Worm (Caenorhabditis elegans) whole organism, young adult: ENCODE measurements around the gene C15H7.4.

Experiments used
- B0035.1 ChIP-seq: sonication (generic microtip); optimal IDR thresholded peaks from 2 replicates; lab custom pipeline; 2016; ENCODE audit warnings: missing genetic modification characterization, mild to moderate bottlenecking, missing compliant biosample characterization, missing genotype, missing genetic modification reagents
- B0336.3 ChIP-seq: fragments of 200-800 bp; sonication (Bioruptor generic); IDR thresholded peaks from 2 replicates; pipeline ENCODE4 v1.3.6; 2022; ENCODE audit warnings: missing genetic modification characterization, missing compliant biosample characterization
- C17E4.6 ChIP-seq: fragments of 200-800 bp; sonication (Bioruptor generic); IDR thresholded peaks from 2 replicates; pipeline ENCODE4 v1.3.6; 2022; ENCODE audit warnings: missing genetic modification reagents, missing genetic modification characterization, missing compliant biosample characterization
- F33H1.4 ChIP-seq: fragments of 200-800 bp; sonication (Bioruptor generic); IDR thresholded peaks from 2 replicates; pipeline ENCODE4 v1.3.6; 2022; ENCODE audit warnings: missing genetic modification reagents, missing genetic modification characterization, missing compliant biosample characterization
- F55B11.4 ChIP-seq: sonication (generic microtip); optimal IDR thresholded peaks from 2 replicates; lab custom pipeline; 2016; ENCODE audit warnings: missing compliant biosample characterization, missing genetic modification characterization, borderline replicate concordance; ENCODE audit not compliant: insufficient read depth
- T07F8.4 ChIP-seq: sonication (generic microtip); optimal IDR thresholded peaks from 2 replicates; lab custom pipeline; 2016; ENCODE audit warnings: mild to moderate bottlenecking, missing genetic modification characterization, moderate library complexity, missing compliant biosample characterization
- Y53F4B.3 ChIP-seq: fragments of 200-800 bp; sonication (Bioruptor generic); IDR thresholded peaks from 2 replicates; pipeline ENCODE4 v1.3.6; 2022; ENCODE audit warnings: missing genetic modification reagents, missing genetic modification characterization, missing compliant biosample characterization
- Y56A3A.18 ChIP-seq: fragments of 200-800 bp; sonication (Bioruptor generic); IDR thresholded peaks from 2 replicates; pipeline ENCODE4 v1.3.6; 2022; ENCODE audit warnings: missing genetic modification reagents, missing genetic modification characterization, missing compliant biosample characterization
- Y79H2A.3 ChIP-seq: fragments of 200-800 bp; sonication (Bioruptor generic); conservative IDR thresholded peaks from 2 replicates; pipeline ENCODE4 v1.3.6; 2022; ENCODE audit warnings: missing genetic modification reagents, missing genetic modification characterization, missing compliant biosample characterization
- Y95B8A.8 ChIP-seq: fragments of 200-800 bp; sonication (Bioruptor generic); IDR thresholded peaks from 2 replicates; pipeline ENCODE4 v1.3.6; 2022; ENCODE audit warnings: missing genetic modification reagents, missing genetic modification characterization, missing compliant biosample characterization
- akir-1 ChIP-seq: fragments of 200-800 bp; sonication (Bioruptor generic); optimal IDR thresholded peaks from 2 replicates; lab custom pipeline; 2018; ENCODE audit warnings: mild to moderate bottlenecking, missing genetic modification characterization, moderate library complexity, missing compliant biosample characterization
- ama-1 ChIP-seq, 3 experiments: fragments of 150-350 bp in 1 of 3; sonication (generic microtip) in 2 of 3; optimal IDR thresholded peaks; 2 replicates each; lab custom pipeline; 2014 to 2018; ENCODE audit warnings: missing biosample characterization in 2 of 3, missing genetic modification characterization in 2 of 3, missing genetic modification reagents in 2 of 3
- attf-5 ChIP-seq: fragments of 200-800 bp; sonication (Bioruptor generic); optimal IDR thresholded peaks from 2 replicates; lab custom pipeline; 2018; ENCODE audit warnings: mild to moderate bottlenecking, missing genetic modification characterization, missing compliant biosample characterization
- bed-1 ChIP-seq: fragments of 200-800 bp; sonication (Bioruptor generic); IDR thresholded peaks from 2 replicates; pipeline ENCODE4 v1.3.6; 2022; ENCODE audit warnings: missing genetic modification reagents, missing genetic modification characterization, missing compliant biosample characterization
- ceh-91 ChIP-seq: fragments of 200-800 bp; sonication (Bioruptor generic); IDR thresholded peaks from 2 replicates; pipeline ENCODE4 v1.3.6; 2022; ENCODE audit warnings: missing genetic modification reagents, missing genetic modification characterization, missing compliant biosample characterization
- chd-7 ChIP-seq: sonication (generic microtip); optimal IDR thresholded peaks from 2 replicates; lab custom pipeline; 2016; ENCODE audit warnings: mild to moderate bottlenecking, missing genetic modification characterization, moderate library complexity, missing compliant biosample characterization
- efl-1 ChIP-seq: fragments of 150-350 bp; optimal IDR thresholded peaks from 2 replicates; lab custom pipeline; 2014; ENCODE audit warnings: missing biosample characterization, missing genetic modification reagents, missing genetic modification characterization
- egl-44 ChIP-seq: fragments of 200-800 bp; sonication (Bioruptor generic); IDR thresholded peaks from 2 replicates; pipeline ENCODE4 v1.3.6; 2022; ENCODE audit warnings: missing genetic modification reagents, missing genetic modification characterization, missing compliant biosample characterization
- ekl-4 ChIP-seq: fragments of 200-800 bp; sonication (Bioruptor generic); IDR thresholded peaks from 2 replicates; pipeline ENCODE4 v1.3.6; 2022; ENCODE audit warnings: missing genetic modification reagents, missing genetic modification characterization, missing compliant biosample characterization
- gei-17 ChIP-seq: fragments of 200-800 bp; sonication (Bioruptor generic); optimal IDR thresholded peaks from 2 replicates; lab custom pipeline; 2018; ENCODE audit warnings: mild to moderate bottlenecking, missing genetic modification characterization, missing compliant biosample characterization
- him-1 ChIP-seq: sonication (generic microtip); optimal IDR thresholded peaks from 2 replicates; lab custom pipeline; 2016; ENCODE audit warnings: missing genotype, missing genetic modification reagents, missing genetic modification characterization, missing compliant biosample characterization
- hmg-1.2 ChIP-seq: fragments of 200-800 bp; sonication (Bioruptor generic); IDR thresholded peaks from 2 replicates; pipeline ENCODE4 v1.3.6; 2022; ENCODE audit warnings: missing genetic modification reagents, missing genetic modification characterization, missing compliant biosample characterization
- let-607 ChIP-seq, 2 experiments: fragments of 200-800 bp in 1 of 2; sonication (Bioruptor generic) in 1 of 2; sonication (generic microtip) in 1 of 2; optimal IDR thresholded peaks; 2 replicates each; lab custom pipeline; 2016 to 2018; ENCODE audit warnings: mild to moderate bottlenecking in 2 of 2, missing compliant biosample characterization in 2 of 2, missing genetic modification characterization in 2 of 2, moderate library complexity in 2 of 2, missing genotype in 1 of 2
- lin-54 ChIP-seq: fragments of 200-800 bp; sonication (Bioruptor generic); optimal IDR thresholded peaks from 2 replicates; lab custom pipeline; 2018; ENCODE audit warnings: mild to moderate bottlenecking, missing genetic modification characterization, missing compliant biosample characterization
- lir-1 ChIP-seq: fragments of 200-800 bp; sonication (Bioruptor generic); conservative IDR thresholded peaks from 2 replicates; pipeline ENCODE4 v1.3.6; 2022; ENCODE audit warnings: missing genetic modification reagents, missing genetic modification characterization, missing compliant biosample characterization
- lsy-27 ChIP-seq: sonication (generic microtip); optimal IDR thresholded peaks from 2 replicates; lab custom pipeline; 2017; ENCODE audit warnings: missing genetic modification characterization, mild to moderate bottlenecking, missing compliant biosample characterization, antibody characterized with exemption, missing genotype, borderline replicate concordance; ENCODE audit not compliant: insufficient read depth
- nfyb-1 ChIP-seq: fragments of 200-800 bp; sonication (Bioruptor generic); IDR thresholded peaks from 2 replicates; pipeline ENCODE4 v1.3.6; 2022; ENCODE audit warnings: missing genetic modification reagents, missing genetic modification characterization, missing compliant biosample characterization
- nhr-80 ChIP-seq: sonication (generic microtip); optimal IDR thresholded peaks from 2 replicates; lab custom pipeline; 2016; ENCODE audit warnings: missing genetic modification characterization, missing compliant biosample characterization
- pbrm-1 ChIP-seq: fragments of 200-800 bp; sonication (Bioruptor generic); IDR thresholded peaks from 2 replicates; pipeline ENCODE4 v1.3.6; 2022; ENCODE audit warnings: missing genetic modification reagents, missing genetic modification characterization, missing compliant biosample characterization
- rec-8 ChIP-seq, 2 experiments: sonication (generic microtip); optimal IDR thresholded peaks; 2 replicates each; lab custom pipeline; 2016; ENCODE audit warnings: mild to moderate bottlenecking in 2 of 2, missing genetic modification characterization in 2 of 2, missing genetic modification reagents in 2 of 2, missing genotype in 2 of 2, missing biosample characterization in 1 of 2, missing compliant biosample characterization in 1 of 2, moderate library complexity in 1 of 2
- sea-2 ChIP-seq: fragments of 200-800 bp; sonication (Bioruptor generic); IDR thresholded peaks from 2 replicates; pipeline ENCODE4 v1.3.6; 2022; ENCODE audit warnings: missing genetic modification characterization, missing compliant biosample characterization
- snpc-1.1 ChIP-seq: sonication (generic microtip); optimal IDR thresholded peaks from 2 replicates; lab custom pipeline; 2017; ENCODE audit warnings: missing genetic modification characterization, mild to moderate bottlenecking, missing compliant biosample characterization, antibody characterized with exemption, moderate library complexity, missing genotype, missing genetic modification reagents; ENCODE audit not compliant: insufficient read depth
- snpc-4 ChIP-seq, 5 experiments: fragments of 150-350 bp in 1 of 5; sonication (generic microtip) in 4 of 5; optimal IDR thresholded peaks; 2 replicates each; lab custom pipeline; 2014 to 2018; ENCODE audit warnings: missing genetic modification characterization in 5 of 5, missing biosample characterization in 3 of 5, antibody characterized with exemption in 2 of 5, mild to moderate bottlenecking in 2 of 5, missing compliant biosample characterization in 2 of 5, missing genotype in 2 of 5, moderate library complexity in 2 of 5, missing genetic modification reagents in 1 of 5
- tbp1 ChIP-seq: fragments of 200-800 bp; sonication (Bioruptor generic); optimal IDR thresholded peaks from 2 replicates; lab custom pipeline; 2018; ENCODE audit warnings: mild to moderate bottlenecking, missing genetic modification characterization, missing compliant biosample characterization
- tlf-1 ChIP-seq: fragments of 200-800 bp; sonication (Bioruptor generic); optimal IDR thresholded peaks from 2 replicates; lab custom pipeline; 2018; ENCODE audit warnings: mild to moderate bottlenecking, missing genetic modification characterization, missing compliant biosample characterization
- ztf-22 ChIP-seq: fragments of 200-800 bp; sonication (Bioruptor generic); optimal IDR thresholded peaks from 2 replicates; lab custom pipeline; 2018; ENCODE audit warnings: mild to moderate bottlenecking, missing genetic modification characterization, moderate library complexity, missing compliant biosample characterization

C15H7.4 gene

ce11 chrIII:9616933-9617332, 38.8 kb downstream of the C15H7.4 start (continued):
- no peak for TF ChIP-seq ama-1 (optimal IDR thresholded peaks at IDR 0.05; lab: Kevin White, UChicago)
- TF ChIP-seq ama-1 (GFP tag; optimal IDR thresholded peaks at IDR 0.05; lab: Kevin White, UChicago) = peak in 1 of 2 experiments; percentile 42
- no peak for TF ChIP-seq gei-17
- TF ChIP-seq nfyb-1 = peak; percentile 87; the same call in 1 of the 2 replicates
- TF ChIP-seq snpc-1.1 = peak; percentile 83
- peak; percentile 93 for TF ChIP-seq lir-1 (GFP tag; lab: Robert Waterston, UW)
- no peak for TF ChIP-seq T07F8.4 (tag; lab: Kevin White, UChicago)
- no peak for TF ChIP-seq akir-1 (GFP tag; lab: Kevin White, UChicago)
- peak; percentile 97 for TF ChIP-seq B0336.3 (GFP tag; lab: Robert Waterston, UW)
- TF ChIP-seq chd-7 (tag; lab: Kevin White, UChicago) = no peak
- no peak for TF ChIP-seq let-607 (tag; optimal IDR thresholded peaks at IDR 0.05; lab: Kevin White, UChicago)
- TF ChIP-seq Y53F4B.3 (GFP tag; lab: Robert Waterston, UW) = peak; percentile 73
- TF ChIP-seq egl-44 = no peak
- TF ChIP-seq ekl-4 (GFP tag; lab: Robert Waterston, UW) = peak; percentile 97
- TF ChIP-seq tbp1 (GFP tag; lab: Kevin White, UChicago) = peak; percentile 75
- TF ChIP-seq ztf-22 = no peak
- peak in 1 of 2 experiments; percentile 17 for TF ChIP-seq rec-8 (tag; optimal IDR thresholded peaks at IDR 0.05; lab: Kevin White, UChicago)
- TF ChIP-seq F55B11.4 (tag; lab: Kevin White, UChicago) = no peak
- peak; percentile 40 for TF ChIP-seq lsy-27 (tag; lab: Kevin White, UChicago)
- TF ChIP-seq nhr-80 (tag; lab: Kevin White, UChicago) = no peak
- peak; percentile 97 for TF ChIP-seq F33H1.4 (GFP tag; lab: Robert Waterston, UW)
- peak; percentile 98 for TF ChIP-seq tlf-1 (GFP tag; lab: Kevin White, UChicago)
- TF ChIP-seq C17E4.6 = peak; percentile 98
- TF ChIP-seq, all 124 proteins: peak for 68

- TF ChIP-seq snpc-4 (GFP tag; optimal IDR thresholded peaks at IDR 0.05; lab: Kevin White, UChicago) (no peak), snpc-4 (tag; optimal IDR thresholded peaks at IDR 0.05; lab: Kevin White, UChicago) (peak in 1 of 4 experiments; percentile 5), attf-5 (GFP tag; lab: Kevin White, UChicago) (peak; percentile 26), hmg-1.2 (GFP tag; lab: Robert Waterston, UW) (peak; percentile 27; the same call in 1 of the 2 replicates), him-1 (tag; lab: Kevin White, UChicago) (no peak), sea-2 (GFP tag; lab: Robert Waterston, UW) (no peak), ceh-91 (GFP tag; lab: Robert Waterston, UW) (no peak), B0035.1 (tag; lab: Kevin White, UChicago) (no peak), tlf-1 (GFP tag; lab: Kevin White, UChicago) (no peak), rec-8 (tag; optimal IDR thresholded peaks at IDR 0.05; lab: Kevin White, UChicago) (no peak), Y53F4B.3 (GFP tag; lab: Robert Waterston, UW) (no peak), Y56A3A.18 (GFP tag; lab: Robert Waterston, UW) (no peak), Y79H2A.3 (no peak), B0336.3 (GFP tag; lab: Robert Waterston, UW) (no peak), Y95B8A.8 (no peak), bed-1 (no peak), T07F8.4 (tag; lab: Kevin White, UChicago) (no peak), pbrm-1 (GFP tag; lab: Robert Waterston, UW) (peak; percentile 57; the same call in 1 of the 2 replicates), efl-1 (GFP tag; lab: Kevin White, UChicago) (peak; percentile 2), gei-17 (no peak), lin-54 (peak; percentile 4)
Observed at ce11 chrIII:9616426-9616825, 39.3 kb downstream of the C15H7.4 start, which contains the start of gene hcp-3. TSS of gene hcp-3 (minus strand) at chrIII:9616470.
